Fruit fly (Drosophila melanogaster) whole organism, pupa: ENCODE results near the gene CG33124.

Source experiments
- CG10348 ChIP-seq: fragments of 200-800 bp; sonication (Bioruptor generic); IDR thresholded peaks from 2 replicates; pipeline ENCODE4 v1.3.6; 2022; ENCODE audit warnings: missing biosample characterization, missing genetic modification characterization
- CG12605 ChIP-seq: fragments of 200-800 bp; sonication (Bioruptor generic); IDR thresholded peaks from 2 replicates; pipeline ENCODE4 v1.3.6; 2022; ENCODE audit warnings: missing biosample characterization, missing genetic modification characterization
- CG13204 ChIP-seq: fragments of 200-800 bp; sonication (Bioruptor generic); optimal IDR thresholded peaks from 2 replicates; lab custom pipeline; 2018; ENCODE audit warnings: missing biosample characterization, mild to moderate bottlenecking, missing genetic modification characterization, moderate library complexity
- CG17806 ChIP-seq: fragments of 200-800 bp; sonication (Bioruptor generic); optimal IDR thresholded peaks from 2 replicates; lab custom pipeline; 2018; ENCODE audit warnings: missing biosample characterization, mild to moderate bottlenecking, missing genetic modification characterization, moderate library complexity
- CG32121 ChIP-seq: fragments of 200-800 bp; sonication (Bioruptor generic); IDR thresholded peaks from 2 replicates; pipeline ENCODE4 v1.3.6; 2022; ENCODE audit warnings: missing biosample characterization, missing genetic modification characterization
- CG8301 ChIP-seq: fragments of 200-800 bp; sonication (Bioruptor generic); optimal IDR thresholded peaks from 2 replicates; lab custom pipeline; 2018; ENCODE audit warnings: missing biosample characterization, mild to moderate bottlenecking, missing genetic modification characterization
- D1 ChIP-seq: fragments of 200-800 bp; sonication (Bioruptor generic); optimal IDR thresholded peaks from 2 replicates; lab custom pipeline; 2018; ENCODE audit warnings: missing biosample characterization, mild to moderate bottlenecking, missing genetic modification characterization, moderate library complexity
- EcR ChIP-seq: fragments of 200-800 bp; sonication (Bioruptor generic); optimal IDR thresholded peaks from 3 replicates; lab custom pipeline; 2019; ENCODE audit warnings: missing biosample characterization, missing genetic modification characterization, mild to moderate bottlenecking, moderate library complexity, missing genetic modification reagents
- Pif1B ChIP-seq: fragments of 200-800 bp; sonication (Bioruptor generic); optimal IDR thresholded peaks from 3 replicates; lab custom pipeline; 2016; ENCODE audit warnings: missing biosample characterization, missing genetic modification characterization
- rn ChIP-seq: fragments of 200-800 bp; sonication (Bioruptor generic); IDR thresholded peaks from 2 replicates; pipeline ENCODE4 v1.3.6; 2022; ENCODE audit warnings: missing biosample characterization, missing genetic modification characterization

dm6 chr2L:2217067-2217684, 8.3 kb upstream of the CG33124 start, which contains the start of the genes CG15386, CG42371 and mio:
- TF ChIP-seq CG10348 (no peak), CG32121 (no peak), D1 (tag; lab: Kevin White, UChicago) (no peak), CG12605 (GFP tag; lab: Robert Waterston, UW) (0 out of 2 replicates have a peak, but pooled peaks have one; percentile 24), CG13204 (GFP tag; lab: Kevin White, UChicago) (no peak), CG17806 (tag; lab: Kevin White, UChicago) (no peak), CG8301 (no peak), Pif1B (GFP tag; lab: Kevin White, UChicago) (no peak), rn (GFP tag; lab: Robert Waterston, UW) (no peak), EcR (GFP tag; lab: Kevin White, UChicago) (peak; percentile 14)
